Worm (Caenorhabditis elegans) whole organism, L4/young adult: ENCODE measurements around the gene R11.3.

Source experiments
- W03F9.2 ChIP-seq: fragments of 150-350 bp; optimal IDR thresholded peaks from 2 replicates; lab custom pipeline; 2014; ENCODE audit warnings: missing biosample characterization, missing genetic modification characterization
- dao-5 ChIP-seq: sonication (generic microtip); optimal IDR thresholded peaks from 2 replicates; lab custom pipeline; 2016; ENCODE audit warnings: missing genotype, missing genetic modification characterization, moderate library complexity, missing compliant biosample characterization
- him-1 ChIP-seq: sonication (generic microtip); optimal IDR thresholded peaks from 2 replicates; lab custom pipeline; 2016; ENCODE audit warnings: missing genotype, missing genetic modification reagents, missing genetic modification characterization, missing compliant biosample characterization

R11.3 gene

DNA sequence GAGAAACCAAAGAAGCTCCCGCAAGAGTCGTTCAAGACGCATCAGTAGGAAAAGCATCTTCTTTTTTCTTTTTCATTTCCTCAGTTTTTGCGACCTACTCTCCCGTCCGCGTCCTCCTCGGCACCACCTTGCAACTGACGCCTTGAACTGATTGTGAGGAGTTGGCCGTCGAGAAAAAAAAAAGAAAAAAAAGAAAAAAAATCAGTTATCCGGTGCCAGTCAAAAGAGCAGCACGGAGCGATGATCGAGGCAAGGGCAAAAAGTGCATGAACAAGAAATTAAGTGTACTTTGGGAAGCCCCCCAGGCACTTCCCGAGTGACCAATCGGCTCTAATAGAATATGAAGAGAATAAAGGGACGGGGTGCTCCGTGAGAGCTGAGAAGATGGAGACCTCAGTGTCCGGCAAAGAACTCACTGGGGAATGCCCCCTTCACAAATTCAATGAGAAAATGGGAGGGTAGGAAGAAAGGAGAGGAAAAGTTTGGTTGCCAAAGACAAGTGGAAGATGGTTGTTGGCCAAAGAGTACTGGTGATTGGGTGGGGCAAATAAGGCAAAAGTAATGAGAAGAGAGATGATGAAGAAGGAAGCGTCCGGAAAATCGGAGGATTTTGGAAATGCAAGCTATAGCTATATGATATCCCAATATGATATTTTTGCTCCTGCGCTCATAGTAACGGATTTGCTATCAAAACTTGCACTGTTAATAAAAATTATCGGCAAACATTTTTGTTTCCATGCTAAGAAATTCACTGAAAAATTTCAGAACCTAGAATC, 43.6 kb downstream of the R11.3 start:
- TF ChIP-seq W03F9.2 (tag; lab: Kevin White, UChicago) (no peak), dao-5 (tag; lab: Kevin White, UChicago) (no peak), him-1 (no peak)

DNA sequence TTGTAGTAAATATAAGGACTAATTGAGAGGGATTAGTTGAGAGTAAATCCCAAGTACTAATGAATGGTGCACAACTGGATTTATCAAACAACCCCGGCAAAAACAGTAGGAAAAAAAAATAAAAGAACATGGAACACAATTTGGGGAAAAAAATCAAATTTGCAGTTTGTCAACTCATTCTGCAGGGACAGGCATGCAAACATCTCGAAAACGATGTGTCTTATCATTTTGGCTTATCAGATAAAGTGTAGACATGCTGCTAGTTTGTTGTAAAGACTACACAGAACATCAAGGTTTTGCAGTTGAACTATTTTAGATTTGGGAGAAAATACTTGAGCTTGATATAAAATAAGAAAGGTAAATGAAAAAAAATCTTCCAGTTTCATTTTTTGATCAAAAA, 45.3 kb downstream of the R11.3 start:
- TF ChIP-seq him-1 (no peak), W03F9.2 (tag; lab: Kevin White, UChicago) (no peak), dao-5 (tag; lab: Kevin White, UChicago) (no peak)

DNA sequence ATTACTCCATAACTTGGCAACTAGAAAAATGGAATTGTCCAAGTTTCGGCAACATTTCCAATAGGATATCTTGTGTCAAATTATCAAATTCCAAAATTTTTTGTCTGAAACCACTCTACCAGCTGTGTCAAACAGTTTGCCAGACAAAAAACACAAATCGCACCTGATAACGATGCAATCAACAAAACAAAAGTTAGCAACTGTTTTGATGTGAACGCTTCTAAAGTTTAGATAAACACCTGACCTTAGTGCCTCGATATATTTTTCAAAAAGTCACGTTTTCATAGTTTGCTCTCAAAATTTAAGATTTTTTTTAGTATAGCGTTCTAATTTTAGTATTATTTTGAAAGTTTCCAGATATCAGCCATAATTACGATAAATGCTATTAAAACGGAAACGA, 47.7 kb downstream of the R11.3 start:
- TF ChIP-seq him-1, result no peak
- TF ChIP-seq W03F9.2 (tag; lab: Kevin White, UChicago), result no peak
- no peak for TF ChIP-seq dao-5 (tag; lab: Kevin White, UChicago)

- TF ChIP-seq W03F9.2 (tag; lab: Kevin White, UChicago) (no peak), him-1 (no peak), dao-5 (tag; lab: Kevin White, UChicago) (no peak)
Measured at ce11 chrX:16150153-16150552, 48.9 kb downstream of the R11.3 start.

DNA sequence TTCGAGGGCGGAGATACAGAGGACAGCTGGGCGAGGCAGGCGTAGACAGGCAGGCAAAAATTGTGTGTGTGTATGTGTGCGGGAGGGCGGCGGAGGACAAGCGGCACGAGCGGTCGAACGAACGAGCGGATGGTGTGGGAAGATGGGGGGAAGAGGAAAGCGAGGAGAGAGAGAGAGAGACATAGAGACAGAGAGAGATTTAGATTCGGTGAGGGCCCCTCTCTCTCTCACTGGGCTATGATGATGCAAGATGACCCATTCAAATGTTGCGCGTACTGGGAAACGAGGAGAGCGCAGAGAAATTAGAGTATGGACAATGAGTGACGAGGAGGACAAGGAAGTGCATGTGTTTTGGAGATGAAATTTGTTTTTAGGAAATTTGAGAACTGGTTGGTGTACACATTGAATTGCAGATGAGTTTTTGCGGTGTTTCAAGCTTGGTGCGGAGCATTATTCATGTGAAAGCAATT, 51.3 kb downstream of the R11.3 start:
- TF ChIP-seq dao-5 (tag; lab: Kevin White, UChicago) (no peak), him-1 (peak; percentile 78), W03F9.2 (tag; lab: Kevin White, UChicago) (no peak)

- TF ChIP-seq dao-5 (tag; lab: Kevin White, UChicago) (no peak), W03F9.2 (tag; lab: Kevin White, UChicago) (no peak), him-1 (no peak)
Measured at ce11 chrX:16146972-16147593, 52.0 kb downstream of the R11.3 start, which contains the start of gene F09C8.2. Gene F09C8.2 (minus strand): TSS chrX:16147022.
